Worm (Caenorhabditis elegans): ENCODE measurements around the gene nbs-1.

nbs-1 gene

DNA sequence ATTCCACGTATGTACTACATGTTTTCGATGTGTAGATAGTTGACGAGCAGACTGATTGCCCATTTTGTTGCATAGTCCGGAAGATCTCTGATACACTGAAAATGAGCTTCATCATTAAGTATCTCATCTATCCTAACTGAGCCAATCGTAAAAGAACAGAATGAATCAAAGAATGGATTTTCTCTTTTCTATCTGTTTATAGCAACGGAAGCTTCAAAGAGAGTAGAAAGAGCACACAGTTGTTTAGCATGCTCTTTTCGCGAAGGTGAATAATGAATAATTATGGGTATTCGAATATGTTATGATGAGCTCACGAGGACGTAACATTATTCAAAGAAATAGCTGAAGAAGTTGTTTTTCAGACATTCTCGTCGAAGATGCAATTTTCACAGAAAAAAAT is 14.8 kb upstream of the nbs-1 start, which contains the start of gene glb-4:
glb-4 (minus strand) TSS at position 101 of the 400 bp plus-strand sequence.
- TF ChIP-seq hlh-11 (tag; optimal IDR thresholded peaks at IDR 0.05) (no peak), dpl-1 (GFP tag; optimal IDR thresholded peaks at IDR 0.05) (no peak), mes-2 (tag; optimal IDR thresholded peaks at IDR 0.05; ENCODE audit: poor library complexity, severe bottlenecking) (no peak), ceh-28 (tag; optimal IDR thresholded peaks at IDR 0.05) (no peak), nhr-111 (GFP tag; optimal IDR thresholded peaks at IDR 0.05) (no peak), daf-8 (GFP tag; IDR thresholded peaks at IDR 0.05) (no peak), ctbp-1 (GFP tag; IDR thresholded peaks at IDR 0.05) (no peak), aha-1 (tag) (no peak), D1046.2 (GFP tag; IDR thresholded peaks at IDR 0.05) (no peak), nhr-48 (tag; optimal IDR thresholded peaks at IDR 0.05) (no peak), unc-39 (tag; optimal IDR thresholded peaks at IDR 0.05) (no peak), nhr-41 (GFP tag; IDR thresholded peaks at IDR 0.05) (no peak), unc-130 (GFP tag; optimal IDR thresholded peaks at IDR 0.05) (no peak), T20F7.1 (GFP tag; optimal IDR thresholded peaks at IDR 0.05) (no peak)

DNA sequence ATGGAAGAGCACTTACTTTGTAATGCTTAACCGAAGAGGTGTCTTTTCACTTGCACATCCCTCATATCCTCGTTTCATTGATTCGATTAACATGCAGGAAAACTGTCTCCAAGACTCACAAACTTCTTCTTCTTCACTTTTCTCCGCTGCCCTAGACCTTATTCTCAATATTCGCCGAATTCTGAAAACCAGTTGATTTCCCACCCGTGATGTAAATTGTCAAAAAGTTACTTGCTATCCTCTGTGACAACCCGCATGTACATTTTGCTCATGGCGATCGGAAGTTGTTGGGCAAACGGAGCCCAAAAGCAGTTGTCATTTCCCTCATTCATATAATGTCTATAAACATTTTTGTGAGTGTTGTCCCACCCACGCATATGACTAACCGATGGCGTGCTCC is 14.1 kb upstream of the nbs-1 start:
- TF ChIP-seq madf-9 (GFP tag; conservative IDR thresholded peaks at IDR 0.05) = no peak
- peak in 1 of 2 experiments; percentile 97 for TF ChIP-seq unc-62 (GFP tag; optimal IDR thresholded peaks at IDR 0.05 in 1 of 2)
- TF ChIP-seq unc-62 (tag; optimal IDR thresholded peaks at IDR 0.05) = no peak

DNA sequence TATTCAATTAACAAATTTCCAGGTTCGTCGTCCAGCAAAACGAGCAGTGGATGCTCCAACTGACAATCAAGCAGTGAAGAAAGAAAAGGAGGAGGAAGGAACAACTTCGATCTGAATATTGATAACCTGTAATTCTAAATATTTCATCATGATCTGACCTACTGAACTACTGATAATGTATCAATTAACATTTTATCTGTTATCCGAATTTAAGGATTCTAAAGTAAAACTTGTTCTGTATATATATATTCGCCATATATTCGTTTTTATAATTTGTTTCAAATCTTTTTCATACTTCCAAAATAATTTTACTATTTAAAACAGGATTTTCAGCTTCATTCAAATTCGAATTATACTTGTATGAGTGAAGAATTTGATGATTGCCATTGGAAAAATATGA is 11.6 kb upstream of the nbs-1 start, which contains the start of gene apc-17:
apc-17 (plus strand) TSS at position 301 of the 400 bp plus-strand sequence.
- TF ChIP-seq tra-1 (GFP tag; IDR thresholded peaks at IDR 0.05) (no peak), ceh-32 (tag; optimal IDR thresholded peaks at IDR 0.05; ENCODE audit: poor library complexity) (no peak), daf-8 (GFP tag; IDR thresholded peaks at IDR 0.05) (no peak), Y48G9A.11 (GFP tag; IDR thresholded peaks at IDR 0.05) (no peak), fkh-10 (GFP tag; optimal IDR thresholded peaks at IDR 0.05) (no peak), ceh-20 (GFP tag; IDR thresholded peaks at IDR 0.05) (no peak), arid-1 (GFP tag; conservative IDR thresholded peaks at IDR 0.05) (no peak), hlh-11 (tag; optimal IDR thresholded peaks at IDR 0.05) (no peak), egl-43 (GFP tag; IDR thresholded peaks at IDR 0.05) (no peak), F37D6.2 (tag; optimal IDR thresholded peaks at IDR 0.05) (no peak), pqm-1 (tag; optimal IDR thresholded peaks at IDR 0.05) (no peak)

DNA sequence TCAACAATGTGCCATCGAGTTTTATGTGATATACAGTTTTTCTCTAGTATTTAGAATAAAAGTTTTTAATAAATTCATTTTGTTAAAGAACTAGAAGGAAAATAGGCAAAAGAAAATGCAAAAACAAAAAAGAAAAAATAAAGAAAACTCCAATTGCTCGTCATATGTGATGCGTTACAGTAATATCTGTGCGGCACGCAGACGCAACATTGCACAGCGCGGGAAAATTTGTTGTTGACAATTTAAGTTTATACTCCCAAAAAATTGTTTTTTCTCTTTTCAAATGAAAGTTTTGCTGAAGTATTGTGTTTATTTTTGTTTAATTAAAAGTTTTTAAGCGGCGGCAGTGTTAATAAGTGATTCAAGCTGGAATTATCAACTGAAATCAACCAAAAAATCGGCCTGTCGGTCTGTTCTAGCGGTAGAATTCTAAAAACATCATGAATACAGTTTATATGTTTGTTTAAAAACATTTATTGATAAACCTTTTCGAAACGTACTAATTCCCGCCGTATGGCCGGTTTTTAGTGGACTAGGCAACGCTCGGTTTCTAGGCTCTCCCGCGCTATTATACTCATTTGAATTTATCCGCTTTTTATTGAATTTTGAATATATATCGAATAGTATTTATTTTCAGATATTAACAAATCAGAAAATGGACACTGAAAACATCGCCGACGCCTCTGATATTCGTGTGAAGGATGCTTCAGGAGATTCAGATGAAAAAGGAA is 9.9 kb upstream of the nbs-1 start, which contains the start of gene nasp-1:
nasp-1 (plus strand) TSS at position 632 of the 731 bp plus-strand sequence.
- no peak for TF ChIP-seq php-3 (GFP tag; IDR thresholded peaks at IDR 0.05)
- TF ChIP-seq lin-13 (GFP tag; optimal IDR thresholded peaks at IDR 0.05) = no peak
- peak; percentile 18 for TF ChIP-seq unc-130 (GFP tag; optimal IDR thresholded peaks at IDR 0.05)
- TF ChIP-seq daf-12 (tag; optimal IDR thresholded peaks at IDR 0.05) = no peak
- TF ChIP-seq lsy-2 (tag; optimal IDR thresholded peaks at IDR 0.05) = peak in 1 of 2 experiments; percentile 80
- TF ChIP-seq dpl-1 (GFP tag; optimal IDR thresholded peaks at IDR 0.05) = peak; percentile 73
- TF ChIP-seq daf-16 (GFP tag; optimal IDR thresholded peaks at IDR 0.05) = no peak
- peak; percentile 28 for TF ChIP-seq daf-16 (tag; optimal IDR thresholded peaks at IDR 0.05)
- TF ChIP-seq Y48G9A.11 (GFP tag; IDR thresholded peaks at IDR 0.05) = peak; percentile 25; the same call in 1 of the 2 replicates
- TF ChIP-seq zip-2 (tag; optimal IDR thresholded peaks at IDR 0.05) = no peak
- TF ChIP-seq attf-4 (tag; optimal IDR thresholded peaks at IDR 0.05) = no peak
- TF ChIP-seq F10B5.3 (tag; optimal IDR thresholded peaks at IDR 0.05) = no peak
- no peak for TF ChIP-seq spr-3 (GFP tag; optimal IDR thresholded peaks at IDR 0.05)
- peak; percentile 86 for TF ChIP-seq mes-2 (tag; optimal IDR thresholded peaks at IDR 0.05; ENCODE audit: poor library complexity, severe bottlenecking)
- TF ChIP-seq hmg-1.1 (GFP tag; IDR thresholded peaks at IDR 0.05) = no peak
